Worm (Caenorhabditis elegans) whole organism, L4 larva: ENCODE results near the gene ZK899.1.
A peak's percentile ranks its signal among the peaks of the same experiment; 100 is the strongest.

ENCODE experiments used
- D1046.2 ChIP-seq: fragments of 200-800 bp; sonication (Bioruptor generic); IDR thresholded peaks from 2 replicates; pipeline ENCODE4 v1.3.6; 2022; ENCODE audit warnings: missing genetic modification characterization, missing compliant biosample characterization
- F10B5.3 ChIP-seq: sonication (generic microtip); optimal IDR thresholded peaks from 2 replicates; lab custom pipeline; 2016; ENCODE audit warnings: mild to moderate bottlenecking, missing genetic modification characterization, missing compliant biosample characterization
- F26F4.8 ChIP-seq: fragments of 200-800 bp; sonication (Bioruptor generic); conservative IDR thresholded peaks from 2 replicates; pipeline ENCODE4 v1.3.6; 2022; ENCODE audit warnings: missing genetic modification characterization, missing compliant biosample characterization
- F37D6.2 ChIP-seq: sonication (generic microtip); optimal IDR thresholded peaks from 2 replicates; lab custom pipeline; 2016; ENCODE audit warnings: mild to moderate bottlenecking, missing genetic modification characterization, missing compliant biosample characterization
- Y75B8A.6 ChIP-seq: fragments of 200-800 bp; sonication (Bioruptor generic); IDR thresholded peaks from 2 replicates; pipeline ENCODE4 v1.3.6; 2022; ENCODE audit warnings: missing genetic modification reagents, missing genetic modification characterization, missing compliant biosample characterization
- ZK337.2 ChIP-seq: fragments of 200-800 bp; sonication (Bioruptor generic); IDR thresholded peaks from 2 replicates; pipeline ENCODE4 v1.3.6; 2022; ENCODE audit warnings: missing genetic modification reagents, missing genetic modification characterization, missing compliant biosample characterization
- ZK546.5 ChIP-seq, 2 experiments: sonication (generic microtip); optimal IDR thresholded peaks; 2 replicates each; lab custom pipeline; 2017; ENCODE audit warnings: missing biosample characterization in 2 of 2, missing genetic modification characterization in 2 of 2
- ceh-62 ChIP-seq: sonication (generic microtip); optimal IDR thresholded peaks from 2 replicates; lab custom pipeline; 2017; ENCODE audit warnings: missing biosample characterization, missing genetic modification characterization
- ces-1 ChIP-seq: fragments of 150-350 bp; sonication (generic microtip); optimal IDR thresholded peaks from 4 replicates; lab custom pipeline; 2014; ENCODE audit warnings: missing biosample characterization, missing genetic modification reagents, missing genetic modification characterization
- daf-12 ChIP-seq: fragments of 150-350 bp; optimal IDR thresholded peaks from 2 replicates; lab custom pipeline; 2014; ENCODE audit warnings: missing biosample characterization, missing genetic modification reagents, missing genetic modification characterization
- daf-19 ChIP-seq: fragments of 200-800 bp; sonication (Bioruptor generic); conservative IDR thresholded peaks from 2 replicates; pipeline ENCODE4 v1.3.6; 2022; ENCODE audit warnings: missing genetic modification characterization, missing compliant biosample characterization
- daf-8 ChIP-seq: fragments of 200-800 bp; sonication (Bioruptor generic); IDR thresholded peaks from 2 replicates; pipeline ENCODE4 v1.3.6; 2022; ENCODE audit warnings: missing genetic modification characterization, missing compliant biosample characterization
- dmd-6 ChIP-seq: fragments of 200-800 bp; sonication (Bioruptor generic); IDR thresholded peaks from 2 replicates; pipeline ENCODE4 v1.3.6; 2022; ENCODE audit warnings: missing genetic modification reagents, missing genetic modification characterization, missing compliant biosample characterization
- dmd-8 ChIP-seq: fragments of 200-800 bp; sonication (Bioruptor generic); IDR thresholded peaks from 2 replicates; pipeline ENCODE4 v1.3.6; 2022; ENCODE audit warnings: missing genetic modification characterization, missing compliant biosample characterization
- dmd-9 ChIP-seq: fragments of 200-800 bp; sonication (Bioruptor generic); IDR thresholded peaks from 2 replicates; pipeline ENCODE4 v1.3.6; 2022; ENCODE audit warnings: missing genetic modification reagents, missing genetic modification characterization, missing compliant biosample characterization
- duxl-1 ChIP-seq: sonication (generic microtip); optimal IDR thresholded peaks from 2 replicates; lab custom pipeline; 2016; ENCODE audit warnings: mild to moderate bottlenecking, missing genetic modification characterization, moderate library complexity, missing compliant biosample characterization; ENCODE audit not compliant: poor library complexity
- dve-1 ChIP-seq: sonication (generic microtip); optimal IDR thresholded peaks from 2 replicates; lab custom pipeline; 2017; ENCODE audit warnings: antibody characterized with exemption, mild to moderate bottlenecking, missing genetic modification characterization, missing compliant biosample characterization; ENCODE audit not compliant: insufficient read depth
- egl-27 ChIP-seq: sonication (generic microtip); optimal IDR thresholded peaks from 3 replicates; lab custom pipeline; 2017; ENCODE audit warnings: missing biosample characterization, missing genetic modification reagents, missing genetic modification characterization
- egl-43 ChIP-seq: fragments of 200-800 bp; sonication (Bioruptor generic); IDR thresholded peaks from 2 replicates; pipeline ENCODE4 v1.3.6; 2022; ENCODE audit warnings: missing genetic modification reagents, missing genetic modification characterization, missing compliant biosample characterization
- fkh-10 ChIP-seq: fragments of 150-350 bp; optimal IDR thresholded peaks from 2 replicates; lab custom pipeline; 2014; ENCODE audit warnings: missing biosample characterization, missing genetic modification reagents, missing genetic modification characterization
- fos-1 ChIP-seq: fragments of 150-350 bp; optimal IDR thresholded peaks from 2 replicates; lab custom pipeline; 2014; ENCODE audit warnings: missing biosample characterization, missing genetic modification characterization
- hlh-11 ChIP-seq: fragments of 200-800 bp; sonication (Bioruptor generic); optimal IDR thresholded peaks from 2 replicates; lab custom pipeline; 2018; ENCODE audit warnings: mild to moderate bottlenecking, missing genetic modification characterization, missing compliant biosample characterization
- hmg-1.1 ChIP-seq: fragments of 200-800 bp; sonication (Bioruptor generic); IDR thresholded peaks from 2 replicates; pipeline ENCODE4 v1.3.6; 2022; ENCODE audit warnings: missing genetic modification reagents, missing genetic modification characterization, missing compliant biosample characterization
- lin-29 ChIP-seq: fragments of 200-800 bp; sonication (Bioruptor generic); IDR thresholded peaks from 2 replicates; pipeline ENCODE4 v1.3.6; 2022; ENCODE audit warnings: missing genetic modification reagents, missing genetic modification characterization, missing compliant biosample characterization
- lin-39 ChIP-seq: fragments of 150-350 bp; optimal IDR thresholded peaks from 2 replicates; lab custom pipeline; 2014; ENCODE audit warnings: missing biosample characterization, missing genetic modification reagents, missing genetic modification characterization
- lir-3 ChIP-seq: sonication (generic microtip); optimal IDR thresholded peaks from 2 replicates; lab custom pipeline; 2016; ENCODE audit warnings: mild to moderate bottlenecking, missing genetic modification characterization, missing compliant biosample characterization
- lsy-2 ChIP-seq, 2 experiments: fragments of 150-350 bp in 1 of 2; sonication (generic microtip) in 1 of 2; optimal IDR thresholded peaks; 2 replicates each; lab custom pipeline; 2014 to 2017; ENCODE audit warnings: missing biosample characterization in 2 of 2, missing genetic modification characterization in 2 of 2
- madf-9 ChIP-seq: fragments of 200-800 bp; sonication (Bioruptor generic); conservative IDR thresholded peaks from 2 replicates; pipeline ENCODE4 v1.3.6; 2022; ENCODE audit warnings: missing genetic modification reagents, missing genetic modification characterization, missing compliant biosample characterization
- mdl-1 ChIP-seq, 2 experiments: fragments of 150-350 bp in 1 of 2; sonication (generic microtip) in 1 of 2; optimal IDR thresholded peaks; 2 replicates each; lab custom pipeline; 2014 to 2017; ENCODE audit warnings: missing biosample characterization in 2 of 2, missing genetic modification characterization in 2 of 2
- mep-1 ChIP-seq: fragments of 150-350 bp; sonication (generic microtip); optimal IDR thresholded peaks from 3 replicates; lab custom pipeline; 2014; ENCODE audit warnings: missing biosample characterization, missing genetic modification characterization
- mes-2 ChIP-seq: sonication (generic microtip); optimal IDR thresholded peaks from 2 replicates; lab custom pipeline; 2016; ENCODE audit warnings: missing genotype, mild to moderate bottlenecking, missing genetic modification characterization, missing compliant biosample characterization; ENCODE audit not compliant: poor library complexity, severe bottlenecking
- mxl-3 ChIP-seq: fragments of 200-800 bp; sonication (Bioruptor generic); optimal IDR thresholded peaks from 2 replicates; lab custom pipeline; 2018; ENCODE audit warnings: mild to moderate bottlenecking, missing genetic modification characterization, missing compliant biosample characterization
- nhr-11 ChIP-seq: fragments of 150-350 bp; optimal IDR thresholded peaks from 2 replicates; lab custom pipeline; 2014; ENCODE audit warnings: missing biosample characterization, missing genetic modification characterization
- nhr-25 ChIP-seq: sonication (generic microtip); optimal IDR thresholded peaks from 2 replicates; lab custom pipeline; 2017; ENCODE audit warnings: missing genetic modification characterization, mild to moderate bottlenecking, missing compliant biosample characterization, antibody characterized with exemption, moderate library complexity, borderline replicate concordance; ENCODE audit not compliant: insufficient read depth
- nhr-42 ChIP-seq: fragments of 200-800 bp; sonication (Bioruptor generic); IDR thresholded peaks from 2 replicates; pipeline ENCODE4 v1.3.6; 2022; ENCODE audit warnings: missing genetic modification characterization, missing compliant biosample characterization
- nhr-76 ChIP-seq: fragments of 150-350 bp; optimal IDR thresholded peaks from 2 replicates; lab custom pipeline; 2014; ENCODE audit warnings: missing biosample characterization, missing genetic modification characterization
- pha-4 ChIP-seq, 2 experiments: fragments of 150-350 bp in 1 of 2; fragments of 200-800 bp in 1 of 2; sonication (Bioruptor generic) in 1 of 2; IDR thresholded peaks in 1 of 2; optimal IDR thresholded peaks in 1 of 2; 2 replicates each; pipeline versions ENCODE4 v1.3.6 to Lab custom; 2014 to 2022; ENCODE audit warnings: missing genetic modification characterization in 2 of 2, missing genetic modification reagents in 2 of 2, missing biosample characterization in 1 of 2, missing compliant biosample characterization in 1 of 2
- php-3 ChIP-seq: fragments of 200-800 bp; sonication (Bioruptor generic); IDR thresholded peaks from 2 replicates; pipeline ENCODE4 v1.3.6; 2022; ENCODE audit warnings: missing genetic modification reagents, missing genetic modification characterization, missing compliant biosample characterization
- pqm-1 ChIP-seq: sonication (generic microtip); optimal IDR thresholded peaks from 2 replicates; lab custom pipeline; 2017; ENCODE audit warnings: missing biosample characterization, missing genetic modification characterization
- rbr-2 ChIP-seq: sonication (generic microtip); optimal IDR thresholded peaks from 2 replicates; lab custom pipeline; 2016; ENCODE audit warnings: missing genotype, missing genetic modification characterization, missing compliant biosample characterization
- skn-1 ChIP-seq: fragments of 150-350 bp; optimal IDR thresholded peaks from 2 replicates; lab custom pipeline; 2014; ENCODE audit warnings: missing biosample characterization, missing genetic modification characterization
- snpc-1.2 ChIP-seq: fragments of 200-800 bp; sonication (Bioruptor generic); IDR thresholded peaks from 2 replicates; pipeline ENCODE4 v1.3.6; 2022; ENCODE audit warnings: missing genetic modification reagents, missing genetic modification characterization, missing compliant biosample characterization
- spr-1 ChIP-seq: sonication (generic microtip); optimal IDR thresholded peaks from 2 replicates; lab custom pipeline; 2016; ENCODE audit warnings: mild to moderate bottlenecking, missing genetic modification characterization, missing compliant biosample characterization
- spr-3 ChIP-seq: fragments of 200-800 bp; sonication (Bioruptor generic); optimal IDR thresholded peaks from 2 replicates; lab custom pipeline; 2018; ENCODE audit warnings: mild to moderate bottlenecking, missing genetic modification characterization, missing compliant biosample characterization
- unc-130 ChIP-seq: sonication (generic microtip); optimal IDR thresholded peaks from 2 replicates; lab custom pipeline; 2016; ENCODE audit warnings: missing genetic modification reagents, missing genetic modification characterization, missing compliant biosample characterization
- unc-62 ChIP-seq, 3 experiments: fragments of 150-350 bp in 1 of 3; sonication (generic microtip); optimal IDR thresholded peaks in 2 of 3; peaks in 1 of 3; 1 replicate in 1 of 3; 2 replicates in 2 of 3; lab custom pipeline; 2014 to 2017; ENCODE audit warnings: missing biosample characterization in 3 of 3, missing genetic modification characterization in 3 of 3, missing genetic modification reagents in 3 of 3, missing genotype in 1 of 3
- zip-2 ChIP-seq: fragments of 150-350 bp; optimal IDR thresholded peaks from 2 replicates; lab custom pipeline; 2014; ENCODE audit warnings: missing biosample characterization, missing genetic modification characterization
- ztf-11 ChIP-seq: fragments of 150-350 bp; optimal IDR thresholded peaks from 2 replicates; lab custom pipeline; 2014; ENCODE audit warnings: missing biosample characterization, missing genetic modification characterization

The ZK899.1 gene

ce11 chrX:9436843-9437312 is 9.6 kb upstream of the ZK899.1 start, which contains the start of gene tbb-4:
Gene tbb-4, minus strand, starts transcription at chrX:9436893.
- TF ChIP-seq unc-62 (GFP tag; optimal IDR thresholded peaks at IDR 0.05 in 1 of 2; lab: Kevin White, UChicago) (peak in 1 of 2 experiments; percentile 71), unc-62 (tag; optimal IDR thresholded peaks at IDR 0.05; lab: Kevin White, UChicago) (no peak), dmd-8 (GFP tag; lab: Robert Waterston, UW) (no peak)

- no peak for TF ChIP-seq egl-43 (GFP tag; lab: Robert Waterston, UW)
- no peak for TF ChIP-seq snpc-1.2
- TF ChIP-seq mxl-3 (GFP tag; lab: Kevin White, UChicago): peak; percentile 47
- TF ChIP-seq php-3 (GFP tag; lab: Robert Waterston, UW): no peak
- TF ChIP-seq madf-9: no peak
- no peak for TF ChIP-seq ceh-62 (tag; lab: Kevin White, UChicago)
- peak; percentile 8 for TF ChIP-seq pqm-1 (tag; lab: Kevin White, UChicago)
- no peak for TF ChIP-seq zip-2 (tag; lab: Kevin White, UChicago)
- no peak for TF ChIP-seq fkh-10
- peak; percentile 38 for TF ChIP-seq nhr-11
- peak; percentile 86 for TF ChIP-seq mep-1
- no peak for TF ChIP-seq skn-1 (tag; lab: Kevin White, UChicago)
- no peak for TF ChIP-seq ztf-11
- no peak for TF ChIP-seq daf-19 (GFP tag; lab: Robert Waterston, UW)
- TF ChIP-seq mdl-1 (tag; optimal IDR thresholded peaks at IDR 0.05; lab: Kevin White, UChicago): peak in 1 of 2 experiments; percentile 59
- TF ChIP-seq D1046.2 (GFP tag; lab: Robert Waterston, UW): no peak
- TF ChIP-seq daf-8 (GFP tag; lab: Robert Waterston, UW): no peak
- TF ChIP-seq nhr-76 (tag; lab: Kevin White, UChicago): no peak
- no peak for TF ChIP-seq ZK337.2 (GFP tag; lab: Robert Waterston, UW)
- TF ChIP-seq hlh-11: peak; percentile 66
- no peak for TF ChIP-seq Y75B8A.6 (GFP tag; lab: Robert Waterston, UW)
- TF ChIP-seq hmg-1.1 (GFP tag; lab: Robert Waterston, UW): no peak
- TF ChIP-seq F37D6.2: no peak
- TF ChIP-seq unc-130: no peak
- TF ChIP-seq lin-29 (GFP tag; lab: Robert Waterston, UW): no peak
- TF ChIP-seq dve-1 (tag; lab: Kevin White, UChicago): peak; percentile 70
- no peak for TF ChIP-seq F26F4.8
- no peak for TF ChIP-seq spr-3 (GFP tag; lab: Kevin White, UChicago)
- TF ChIP-seq lin-39 (tag; lab: Kevin White, UChicago): no peak
- no peak for TF ChIP-seq dmd-9 (GFP tag; lab: Robert Waterston, UW)
- no peak for TF ChIP-seq spr-1 (tag; lab: Kevin White, UChicago)
- TF ChIP-seq mes-2 (tag; lab: Kevin White, UChicago): peak; percentile 91
- no peak; the same call in 1 of the 2 replicates for TF ChIP-seq dmd-6 (GFP tag; lab: Robert Waterston, UW)
- TF ChIP-seq nhr-42 (GFP tag; lab: Robert Waterston, UW): no peak
- TF ChIP-seq ZK546.5 (tag; optimal IDR thresholded peaks at IDR 0.05; lab: Kevin White, UChicago): no peak
- TF ChIP-seq nhr-25: no peak
- TF ChIP-seq daf-12 (tag; lab: Kevin White, UChicago): no peak
- TF ChIP-seq fos-1 (tag; lab: Kevin White, UChicago): no peak
- TF ChIP-seq egl-27: no peak
- peak; percentile 58 for TF ChIP-seq rbr-2 (tag; lab: Kevin White, UChicago)
- no peak for TF ChIP-seq F10B5.3
- TF ChIP-seq lir-3 (tag; lab: Kevin White, UChicago): no peak
- TF ChIP-seq dmd-8 (GFP tag; lab: Robert Waterston, UW): no peak
- no peak for TF ChIP-seq ces-1
- peak; percentile 32 for TF ChIP-seq duxl-1 (tag; lab: Kevin White, UChicago)
- TF ChIP-seq lsy-2 (tag; optimal IDR thresholded peaks at IDR 0.05; lab: Kevin White, UChicago): no peak
- TF ChIP-seq pha-4 (GFP tag; IDR thresholded peaks at IDR 0.05; lab: Robert Waterston, UW): no peak
- no peak for TF ChIP-seq pha-4 (tag; optimal IDR thresholded peaks at IDR 0.05; lab: Kevin White, UChicago)
These were observed 4.9 kb upstream of the ZK899.1 start, which contains the start of gene memb-1 for ce11 chrX:9441512-9441911. Gene memb-1, minus strand, starts transcription at chrX:9441571.
